1 fruit fly cellular context compared by ENCODE assay signal in genomic region chrX:16350062-16350461, dm6.
TF ChIP-seq lines count a peak whose summit lies in the region.

Gene sl (plus strand): TSS chrX:16350315.

TF ChIP-seq in whole organism, embryonic, 481 proteins besides CTCF, POLR2A, EP300 and RAD21 (continued from another document):
- peak; percentile 85 for TF ChIP-seq sens (GFP tag; lab: Kevin White, UChicago)
- no peak for TF ChIP-seq HmgD (GFP tag; optimal IDR thresholded peaks at IDR 0.05; lab: Kevin White, UChicago)
- no peak for TF ChIP-seq sima (GFP tag; optimal IDR thresholded peaks at IDR 0.05; lab: Kevin White, UChicago)
- no peak for TF ChIP-seq CG11504 (tag; optimal IDR thresholded peaks at IDR 0.05; lab: Kevin White, UChicago)
- TF ChIP-seq CG14860 (GFP tag; IDR thresholded peaks at IDR 0.05; lab: Robert Waterston, UW; ENCODE audit: partially characterized antibody) = no peak
- no peak for TF ChIP-seq CG11093 (GFP tag; IDR thresholded peaks at IDR 0.05; lab: Robert Waterston, UW)
- TF ChIP-seq Abd-B (GFP tag; optimal IDR thresholded peaks at IDR 0.05; lab: Kevin White, UChicago) = no peak
- TF ChIP-seq h (optimal IDR thresholded peaks at IDR 0.05; lab: Kevin White, UChicago) = no peak
- no peak for TF ChIP-seq usp (GFP tag; optimal IDR thresholded peaks at IDR 0.05; lab: Kevin White, UChicago)
- TF ChIP-seq BEAF-32 (GFP tag; optimal IDR thresholded peaks at IDR 0.05; lab: Kevin White, UChicago) = peak; percentile 30
- no peak for TF ChIP-seq NfI (GFP tag; optimal IDR thresholded peaks at IDR 0.05; lab: Kevin White, UChicago)
- TF ChIP-seq CG13624 (GFP tag; optimal IDR thresholded peaks at IDR 0.05; lab: Kevin White, UChicago) = peak; percentile 26
